Fruit fly (Drosophila melanogaster) whole organism, embryonic: ENCODE data around the gene CG17187.

Source experiments
- Atf3 ChIP-seq: fragments of 200-800 bp; sonication (Bioruptor generic); optimal IDR thresholded peaks from 3 replicates; lab custom pipeline; 2016; ENCODE audit warnings: missing biosample characterization, missing genetic modification characterization
- B-H2 ChIP-seq: fragments of 200-800 bp; sonication (Bioruptor generic); optimal IDR thresholded peaks from 2 replicates; lab custom pipeline; 2018; ENCODE audit warnings: missing biosample characterization, mild to moderate bottlenecking, missing genetic modification characterization
- Blimp-1 ChIP-seq: fragments of 200-800 bp; sonication (Bioruptor generic); optimal IDR thresholded peaks from 3 replicates; lab custom pipeline; 2018; ENCODE audit warnings: missing biosample characterization, missing genetic modification characterization, mild to moderate bottlenecking, moderate library complexity, missing genetic modification reagents
- BtbVII ChIP-seq: fragments of 200-800 bp; sonication (Bioruptor generic); optimal IDR thresholded peaks from 3 replicates; lab custom pipeline; 2017; ENCODE audit warnings: missing biosample characterization, mild to moderate bottlenecking, missing genetic modification characterization
- CG13123 ChIP-seq: fragments of 200-800 bp; sonication (Bioruptor generic); optimal IDR thresholded peaks from 2 replicates; lab custom pipeline; 2016; ENCODE audit warnings: missing biosample characterization, missing genetic modification characterization
- CG13624 ChIP-seq: fragments of 200-800 bp; sonication (Bioruptor generic); optimal IDR thresholded peaks from 2 replicates; lab custom pipeline; 2016; ENCODE audit warnings: missing biosample characterization, missing genetic modification characterization
- CG15479 ChIP-seq: fragments of 200-800 bp; sonication (Bioruptor generic); optimal IDR thresholded peaks from 3 replicates; lab custom pipeline; 2019; ENCODE audit warnings: missing biosample characterization, mild to moderate bottlenecking, missing genetic modification characterization, moderate library complexity
- CG16815 ChIP-seq: fragments of 200-800 bp; sonication (Bioruptor generic); optimal IDR thresholded peaks from 3 replicates; lab custom pipeline; 2017; ENCODE audit warnings: missing biosample characterization, mild to moderate bottlenecking, missing genetic modification characterization
- CG17328 ChIP-seq: fragments of 200-800 bp; sonication (Bioruptor generic); IDR thresholded peaks from 2 replicates; pipeline ENCODE4 v1.3.6; 2022; ENCODE audit warnings: missing biosample characterization, missing genetic modification characterization
- CG2199 ChIP-seq: fragments of 200-800 bp; sonication (Bioruptor generic); IDR thresholded peaks from 3 replicates; pipeline ENCODE4 v1.3.6; 2022; ENCODE audit warnings: missing biosample characterization, missing genetic modification characterization
- CG30431 ChIP-seq: fragments of 200-800 bp; sonication (Bioruptor generic); optimal IDR thresholded peaks from 2 replicates; lab custom pipeline; 2017; ENCODE audit warnings: missing biosample characterization, missing genetic modification characterization
- CG3065 ChIP-seq: fragments of 200-800 bp; sonication (Bioruptor generic); optimal IDR thresholded peaks from 2 replicates; lab custom pipeline; 2016; ENCODE audit warnings: missing biosample characterization, missing genetic modification characterization
- CG4328 ChIP-seq: fragments of 200-800 bp; sonication (Bioruptor generic); optimal IDR thresholded peaks from 3 replicates; lab custom pipeline; 2017; ENCODE audit warnings: missing biosample characterization, missing genetic modification reagents, missing genetic modification characterization
- CG43689 ChIP-seq: fragments of 200-800 bp; sonication (Bioruptor generic); IDR thresholded peaks from 2 replicates; pipeline ENCODE4 v1.3.6; 2022; ENCODE audit warnings: missing biosample characterization, missing genetic modification characterization
- CG6765 ChIP-seq: fragments of 200-800 bp; sonication (Bioruptor generic); optimal IDR thresholded peaks from 3 replicates; lab custom pipeline; 2017; ENCODE audit warnings: missing biosample characterization, mild to moderate bottlenecking, missing genetic modification characterization
- CG6813 ChIP-seq: fragments of 200-800 bp; sonication (Bioruptor generic); optimal IDR thresholded peaks from 2 replicates; lab custom pipeline; 2017; ENCODE audit warnings: missing biosample characterization, missing genetic modification characterization, mild to moderate bottlenecking, moderate library complexity, missing genetic modification reagents
- CG6854 ChIP-seq: fragments of 200-800 bp; sonication (Bioruptor generic); optimal IDR thresholded peaks from 3 replicates; lab custom pipeline; 2017; ENCODE audit warnings: missing biosample characterization, mild to moderate bottlenecking, missing genetic modification characterization
- CG7372 ChIP-seq: fragments of 200-800 bp; sonication (Bioruptor generic); IDR thresholded peaks from 2 replicates; pipeline ENCODE4 v1.3.6; 2022; ENCODE audit warnings: missing biosample characterization, missing genetic modification characterization
- CG7987 ChIP-seq: fragments of 200-800 bp; sonication (Bioruptor generic); optimal IDR thresholded peaks from 2 replicates; lab custom pipeline; 2018; ENCODE audit warnings: missing biosample characterization, mild to moderate bottlenecking, missing genetic modification characterization, moderate library complexity
- CG9727 ChIP-seq: fragments of 200-800 bp; sonication (Bioruptor generic); optimal IDR thresholded peaks from 3 replicates; lab custom pipeline; 2017; ENCODE audit warnings: missing biosample characterization, mild to moderate bottlenecking, missing genetic modification characterization
- Chrac-16 ChIP-seq: fragments of 200-800 bp; sonication (Bioruptor generic); optimal IDR thresholded peaks from 3 replicates; lab custom pipeline; 2016; ENCODE audit warnings: missing biosample characterization, missing genetic modification characterization
- Dad ChIP-seq: fragments of 200-800 bp; sonication (Bioruptor generic); optimal IDR thresholded peaks from 3 replicates; lab custom pipeline; 2016; ENCODE audit warnings: missing biosample characterization, missing genetic modification characterization
- Dfd ChIP-seq, 2 experiments: fragments of >200 bp; optimal IDR thresholded peaks; 2 replicates each; lab custom pipeline; 2017; ENCODE audit warnings: missing biosample characterization in 2 of 2, missing genetic modification characterization in 2 of 2
- Doc3 ChIP-seq: fragments of 200-800 bp; sonication (Bioruptor generic); IDR thresholded peaks from 3 replicates; pipeline ENCODE4 v1.3.6; 2022; ENCODE audit warnings: missing biosample characterization, missing genetic modification characterization; ENCODE audit not compliant: partially characterized antibody
- Ets97D ChIP-seq: fragments of 200-800 bp; sonication (Bioruptor generic); optimal IDR thresholded peaks from 3 replicates; lab custom pipeline; 2016; ENCODE audit warnings: missing biosample characterization, missing genetic modification characterization
- Gug ChIP-seq: fragments of 200-800 bp; sonication (Bioruptor generic); IDR thresholded peaks from 4 replicates; pipeline ENCODE4 v1.3.6; 2022; ENCODE audit warnings: missing biosample characterization, missing genetic modification characterization
- HLHmδ ChIP-seq: fragments of 200-800 bp; sonication (Bioruptor generic); optimal IDR thresholded peaks from 2 replicates; lab custom pipeline; 2018; ENCODE audit warnings: missing biosample characterization, mild to moderate bottlenecking, missing genetic modification characterization, moderate library complexity
- Kr ChIP-seq: fragments of 200-800 bp; sonication (Bioruptor generic); optimal IDR thresholded peaks from 2 replicates; lab custom pipeline; 2017; ENCODE audit warnings: missing biosample characterization, mild to moderate bottlenecking, missing genetic modification characterization
- MBD-R2 ChIP-seq: fragments of 200-800 bp; sonication (Bioruptor generic); IDR thresholded peaks from 2 replicates; pipeline ENCODE4 v1.3.6; 2022; ENCODE audit warnings: missing biosample characterization, missing genetic modification characterization
- NK7.1 ChIP-seq: fragments of 200-800 bp; sonication (Bioruptor generic); optimal IDR thresholded peaks from 3 replicates; lab custom pipeline; 2016; ENCODE audit warnings: missing biosample characterization, missing genetic modification characterization
- Nf-YC ChIP-seq: fragments of 200-800 bp; optimal IDR thresholded peaks from 3 replicates; lab custom pipeline; 2019; ENCODE audit warnings: missing biosample characterization, mild to moderate bottlenecking, missing genetic modification characterization, moderate library complexity
- amos ChIP-seq: fragments of 200-800 bp; sonication (Bioruptor generic); IDR thresholded peaks from 2 replicates; pipeline ENCODE4 v1.3.6; 2022; ENCODE audit warnings: missing biosample characterization, missing genetic modification characterization; ENCODE audit not compliant: partially characterized antibody
- bbx ChIP-seq: fragments of 200-800 bp; sonication (Bioruptor generic); IDR thresholded peaks from 2 replicates; pipeline ENCODE4 v1.3.6; 2022; ENCODE audit warnings: missing biosample characterization, missing genetic modification characterization; ENCODE audit not compliant: partially characterized antibody
- cg ChIP-seq: fragments of 200-800 bp; sonication (Bioruptor generic); optimal IDR thresholded peaks from 3 replicates; lab custom pipeline; 2019; ENCODE audit warnings: missing biosample characterization, mild to moderate bottlenecking, missing genetic modification characterization, moderate library complexity
- dan ChIP-seq: fragments of 200-800 bp; sonication (Bioruptor generic); IDR thresholded peaks from 2 replicates; pipeline ENCODE4 v1.3.6; 2022; ENCODE audit warnings: missing biosample characterization, missing genetic modification characterization
- fd102C ChIP-seq: fragments of 200-800 bp; sonication (Bioruptor generic); optimal IDR thresholded peaks from 2 replicates; lab custom pipeline; 2018; ENCODE audit warnings: missing biosample characterization, mild to moderate bottlenecking, missing genetic modification characterization, moderate library complexity
- gt ChIP-seq: fragments of 200-800 bp; sonication (Bioruptor generic); IDR thresholded peaks from 2 replicates; pipeline ENCODE4 v1.3.6; 2022; ENCODE audit warnings: missing biosample characterization, missing genetic modification characterization
- hb ChIP-seq: fragments of 200-800 bp; sonication (Bioruptor generic); IDR thresholded peaks from 3 replicates; pipeline ENCODE4 v1.3.6; 2022; ENCODE audit warnings: missing biosample characterization, missing genetic modification characterization; ENCODE audit not compliant: partially characterized antibody
- ken ChIP-seq: fragments of 200-800 bp; sonication (Bioruptor generic); IDR thresholded peaks from 3 replicates; pipeline ENCODE4 v1.3.6; 2022; ENCODE audit warnings: missing biosample characterization, missing genetic modification characterization
- kni ChIP-seq: fragments of 200-800 bp; sonication (Bioruptor generic); optimal IDR thresholded peaks from 3 replicates; lab custom pipeline; 2017; ENCODE audit warnings: mild to moderate bottlenecking, missing biosample characterization, missing genetic modification reagents, missing genetic modification characterization
- lilli ChIP-seq: fragments of 200-800 bp; sonication (Bioruptor generic); optimal IDR thresholded peaks from 3 replicates; lab custom pipeline; 2016; ENCODE audit warnings: missing biosample characterization, missing genetic modification characterization
- luna ChIP-seq: fragments of 200-800 bp; sonication (Bioruptor generic); optimal IDR thresholded peaks from 2 replicates; lab custom pipeline; 2016; ENCODE audit warnings: missing biosample characterization, missing genetic modification characterization
- maf-S ChIP-seq: fragments of 200-800 bp; sonication (Bioruptor generic); optimal IDR thresholded peaks from 2 replicates; lab custom pipeline; 2016; ENCODE audit warnings: missing biosample characterization, missing genetic modification characterization
- mam ChIP-seq: fragments of 200-800 bp; sonication (Bioruptor generic); optimal IDR thresholded peaks from 3 replicates; lab custom pipeline; 2016; ENCODE audit warnings: missing biosample characterization, missing genetic modification characterization
- peb ChIP-seq: fragments of 200-800 bp; sonication (Bioruptor generic); IDR thresholded peaks from 2 replicates; pipeline ENCODE4 v1.3.6; 2022; ENCODE audit warnings: missing biosample characterization, missing genetic modification characterization
- pfk ChIP-seq: fragments of 200-800 bp; sonication (Bioruptor generic); optimal IDR thresholded peaks from 2 replicates; lab custom pipeline; 2018; ENCODE audit warnings: missing biosample characterization, mild to moderate bottlenecking, missing genetic modification characterization, moderate library complexity
- pum ChIP-seq: fragments of 200-800 bp; sonication (Bioruptor generic); optimal IDR thresholded peaks from 2 replicates; lab custom pipeline; 2016; ENCODE audit warnings: missing biosample characterization, missing genetic modification characterization
- scrt ChIP-seq: fragments of 200-800 bp; sonication (Bioruptor generic); optimal IDR thresholded peaks from 2 replicates; lab custom pipeline; 2018; ENCODE audit warnings: missing biosample characterization, mild to moderate bottlenecking, missing genetic modification characterization, moderate library complexity
- slbo ChIP-seq: fragments of 200-800 bp; sonication (Bioruptor generic); IDR thresholded peaks from 2 replicates; pipeline ENCODE4 v1.3.6; 2022; ENCODE audit warnings: missing biosample characterization, missing genetic modification characterization
- slou ChIP-seq: fragments of 200-800 bp; sonication (Bioruptor generic); optimal IDR thresholded peaks from 3 replicates; lab custom pipeline; 2016; ENCODE audit warnings: missing biosample characterization, missing genetic modification characterization
- tll ChIP-seq, 2 experiments: fragments of 200-800 bp in 1 of 2; fragments of >200 bp in 1 of 2; sonication (Bioruptor generic) in 1 of 2; optimal IDR thresholded peaks; 2 replicates each; lab custom pipeline; 2017 to 2019; ENCODE audit warnings: missing biosample characterization in 2 of 2, missing genetic modification characterization in 2 of 2, mild to moderate bottlenecking in 1 of 2, moderate library complexity in 1 of 2

The CG17187 gene

dm6 chr3R:11226496-11226895 is 5.2 kb downstream of the CG17187 start, which contains the start of gene CG17726 (continued):
- TF ChIP-seq MBD-R2 (GFP tag; lab: Robert Waterston, UW) (peak; percentile 99), peb (GFP tag; lab: Robert Waterston, UW) (peak; percentile 96), CG9727 (GFP tag; lab: Kevin White, UChicago) (peak; percentile 97), dan (GFP tag; lab: Robert Waterston, UW) (peak; percentile 73; the same call in 1 of the 2 replicates), CG13624 (GFP tag; lab: Kevin White, UChicago) (peak; percentile 94), CG6765 (GFP tag; lab: Kevin White, UChicago) (peak; percentile 89), fd102C (peak; percentile 91), ken (GFP tag; lab: Robert Waterston, UW) (peak; percentile 96), mam (peak; percentile 90), pfk (GFP tag; lab: Kevin White, UChicago) (no peak), Gug (GFP tag; lab: Robert Waterston, UW) (peak; percentile 79; the same call in 3 of the 4 replicates), lilli (GFP tag; lab: Kevin White, UChicago) (peak; percentile 96), CG6854 (GFP tag; lab: Kevin White, UChicago) (peak; percentile 89), luna (GFP tag; lab: Kevin White, UChicago) (peak; percentile 27), CG13123 (GFP tag; lab: Kevin White, UChicago) (peak; percentile 90), slou (GFP tag; lab: Kevin White, UChicago) (peak; percentile 86), scrt (no peak), CG7372 (GFP tag; lab: Robert Waterston, UW) (peak; percentile 97), tll (GFP tag; optimal IDR thresholded peaks at IDR 0.05; lab: Kevin White, UChicago) (peak in 1 of 2 experiments; percentile 65), Dad (peak; percentile 84), Blimp-1 (peak; percentile 94), CG17328 (GFP tag; lab: Robert Waterston, UW) (peak; percentile 99), CG4328 (GFP tag; lab: Kevin White, UChicago) (peak; percentile 55), Atf3 (GFP tag; lab: Kevin White, UChicago) (peak; percentile 86), CG6813 (GFP tag; lab: Kevin White, UChicago) (peak; percentile 93), Ets97D (GFP tag; lab: Kevin White, UChicago) (peak; percentile 46), HLHmδ (no peak), CG16815 (GFP tag; lab: Kevin White, UChicago) (peak; percentile 94), NK7.1 (GFP tag; lab: Kevin White, UChicago) (peak; percentile 82), bbx (GFP tag; lab: Robert Waterston, UW) (no peak), amos (GFP tag; lab: Robert Waterston, UW) (no peak), maf-S (GFP tag; lab: Kevin White, UChicago) (peak; percentile 81), Doc3 (GFP tag; lab: Robert Waterston, UW) (no peak), pum (GFP tag; lab: Kevin White, UChicago) (peak; percentile 88), CG30431 (peak; percentile 91), Chrac-16 (peak; percentile 98), BtbVII (GFP tag; lab: Kevin White, UChicago) (peak; percentile 94), hb (no peak), cg (GFP tag; lab: Kevin White, UChicago) (no peak), gt (peak; percentile 94), CG7987 (peak; percentile 65), slbo (GFP tag; lab: Robert Waterston, UW) (peak; percentile 98), CG2199 (peak; percentile 94), CG43689 (GFP tag; lab: Robert Waterston, UW) (peak; percentile 97), Kr (GFP tag; lab: Kevin White, UChicago) (no peak), B-H2 (GFP tag; lab: Kevin White, UChicago) (peak; percentile 92), CG15479 (GFP tag; lab: Kevin White, UChicago) (peak; percentile 65), Dfd (GFP tag; optimal IDR thresholded peaks at IDR 0.05; lab: Kevin White, UChicago) (no peak), kni (peak; percentile 76), Nf-YC (tag; lab: Kevin White, UChicago) (peak; percentile 79), CG3065 (GFP tag; lab: Kevin White, UChicago) (peak; percentile 93)
